Worm (Caenorhabditis elegans) whole organism, midembryonic: ENCODE data around the gene T09A5.5.

Experiments used
- cog-1 ChIP-seq: sonication (generic microtip); optimal IDR thresholded peaks from 2 replicates; lab custom pipeline; 2016; ENCODE audit warnings: missing genetic modification characterization, missing compliant biosample characterization
- klf-2 ChIP-seq: fragments of 200-800 bp; sonication (Bioruptor generic); conservative IDR thresholded peaks from 2 replicates; pipeline ENCODE4 v1.3.6; 2022; ENCODE audit warnings: missing genetic modification reagents, missing genetic modification characterization, missing compliant biosample characterization
- med-1 ChIP-seq: sonication (generic microtip); optimal IDR thresholded peaks from 2 replicates; lab custom pipeline; 2017; ENCODE audit warnings: missing genetic modification characterization, mild to moderate bottlenecking, missing compliant biosample characterization, antibody characterized with exemption, missing genetic modification reagents; ENCODE audit not compliant: insufficient read depth
- tab-1 ChIP-seq: fragments of 200-800 bp; sonication (Bioruptor generic); IDR thresholded peaks from 2 replicates; pipeline ENCODE4 v1.3.6; 2022; ENCODE audit warnings: missing genetic modification characterization, missing compliant biosample characterization
- ztf-23 ChIP-seq: fragments of 200-800 bp; sonication (Bioruptor generic); IDR thresholded peaks from 2 replicates; pipeline ENCODE4 v1.3.6; 2022; ENCODE audit warnings: missing genetic modification reagents, missing genetic modification characterization, missing compliant biosample characterization
- ztf-29 ChIP-seq: fragments of 200-800 bp; sonication (Bioruptor generic); IDR thresholded peaks from 2 replicates; pipeline ENCODE4 v1.3.6; 2022; ENCODE audit warnings: missing genetic modification reagents, missing genetic modification characterization, missing compliant biosample characterization

DNA sequence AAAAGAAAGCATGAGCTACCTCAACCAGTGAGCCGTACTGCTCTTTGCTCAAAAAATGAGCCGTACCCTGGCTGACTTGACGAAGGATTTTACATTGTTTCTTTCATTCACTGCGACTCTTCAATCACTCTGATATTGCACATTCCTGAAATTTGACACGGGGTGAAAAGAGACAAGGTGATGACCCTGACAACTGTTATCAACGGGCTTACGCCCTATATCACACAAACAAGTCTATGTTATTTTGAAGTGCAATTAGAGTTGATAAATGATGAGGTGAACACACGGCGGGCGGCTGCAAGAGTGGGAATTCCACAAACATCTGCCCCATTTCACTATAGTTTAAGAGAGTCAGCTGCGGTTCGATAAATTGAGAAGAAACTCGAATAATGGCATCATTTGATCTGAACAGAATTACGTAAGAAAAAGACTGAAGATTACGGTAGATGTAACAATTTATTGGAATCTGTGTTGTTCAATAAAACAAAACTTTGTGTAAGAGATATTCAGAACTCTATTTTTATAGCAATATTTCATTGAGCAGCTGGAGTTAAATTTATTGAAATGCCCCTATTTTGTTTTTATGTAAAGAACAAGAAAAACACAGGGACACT is 16.9 kb downstream of the T09A5.5 start:
- TF ChIP-seq tab-1 (GFP tag; lab: Robert Waterston, UW) (no peak), cog-1 (tag; lab: Kevin White, UChicago) (no peak), med-1 (GFP tag; lab: Kevin White, UChicago) (no peak), ztf-23 (GFP tag; lab: Robert Waterston, UW) (no peak), klf-2 (GFP tag; lab: Robert Waterston, UW) (no peak), ztf-29 (GFP tag; lab: Robert Waterston, UW) (no peak)
